Worm (Caenorhabditis elegans): ENCODE data around the gene atp-4.

ce11 chrV:6450129-6451011 is 23.5 kb upstream of the atp-4 start, which contains the start of gene acl-8:
- TF ChIP-seq ceh-13 (GFP tag; optimal IDR thresholded peaks at IDR 0.05): no peak
- TF ChIP-seq ets-7 (tag; optimal IDR thresholded peaks at IDR 0.05): no peak
- no peak for TF ChIP-seq ama-1 (optimal IDR thresholded peaks at IDR 0.05)
- TF ChIP-seq hmg-4 (GFP tag; optimal IDR thresholded peaks at IDR 0.05): no peak
- TF ChIP-seq tbx-11 (GFP tag; IDR thresholded peaks at IDR 0.05): no peak
- TF ChIP-seq F13C5.2 (tag; optimal IDR thresholded peaks at IDR 0.05): no peak
- no peak for TF ChIP-seq sea-1 (GFP tag; conservative IDR thresholded peaks at IDR 0.05)
- TF ChIP-seq aly-1 (tag; optimal IDR thresholded peaks at IDR 0.05): no peak
- TF ChIP-seq tra-4 (tag; optimal IDR thresholded peaks at IDR 0.05): no peak
- TF ChIP-seq scrt-1 (GFP tag; IDR thresholded peaks at IDR 0.05): no peak
- no peak for TF ChIP-seq pes-1 (GFP tag; IDR thresholded peaks at IDR 0.05)
- TF ChIP-seq tbx-37 (GFP tag; conservative IDR thresholded peaks at IDR 0.05): no peak
- TF ChIP-seq hmbx-1 (tag; optimal IDR thresholded peaks at IDR 0.05): no peak
- no peak for TF ChIP-seq flt-1 (GFP tag; IDR thresholded peaks at IDR 0.05)

All from whole organism, early embryonic.